Fruit fly (Drosophila melanogaster): ENCODE results near the gene c12.1.

dm6 chrX:9295518-9295917 is 23.5 kb downstream of the c12.1 start:
- TF ChIP-seq h (optimal IDR thresholded peaks at IDR 0.05), result no peak
- TF ChIP-seq psq (optimal IDR thresholded peaks at IDR 0.05), result no peak
